Fruit fly (Drosophila melanogaster): ENCODE measurements around the gene Or33a.

DNA sequence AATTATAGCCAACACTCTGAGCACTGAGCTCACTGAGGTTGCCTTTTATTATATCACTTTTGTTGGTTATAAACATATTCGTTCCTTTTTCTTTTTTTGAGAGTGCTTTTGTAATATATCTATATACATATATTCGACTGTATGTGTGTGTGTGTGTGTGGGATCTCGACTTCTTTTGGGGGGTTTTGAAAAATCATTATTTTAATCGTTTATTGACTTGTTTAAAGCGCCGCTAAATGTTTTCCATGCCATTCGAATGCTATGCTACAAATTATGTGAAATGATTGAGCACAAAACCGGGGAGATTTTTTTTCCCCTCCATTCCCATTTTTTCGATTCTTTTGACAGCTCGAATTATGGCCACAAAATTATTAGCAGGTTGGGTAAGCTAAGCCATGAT, 35.1 kb downstream of the Or33a start:
- TF ChIP-seq Myc (optimal IDR thresholded peaks at IDR 0.05) (no peak), Sin3A (optimal IDR thresholded peaks at IDR 0.05) (no peak)

All from Kc167 (cell line).